Fruit fly (Drosophila melanogaster): ENCODE results near the gene Nepl5.

Nepl5 gene

DNA sequence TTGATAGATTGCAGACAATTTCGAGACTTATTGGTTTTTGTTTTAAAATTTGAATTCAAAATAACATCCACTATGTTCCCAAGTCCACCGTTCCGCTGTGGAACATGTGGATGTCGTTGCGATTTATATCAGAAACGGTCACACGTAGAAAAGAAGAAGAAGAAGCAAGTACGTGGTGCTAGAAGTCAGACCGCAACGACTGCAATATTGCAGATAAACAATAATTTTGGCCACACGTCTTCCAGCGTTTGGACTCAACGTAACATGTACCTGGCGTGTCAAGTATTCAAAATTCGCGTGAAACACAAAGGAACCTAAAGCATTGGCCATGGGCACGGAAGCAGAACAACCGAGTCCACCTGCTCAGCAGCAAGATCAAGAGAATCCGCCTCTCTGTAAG lies 43.1 kb downstream of the Nepl5 start, which contains the start of gene Fic (continued):
- no peak for TF ChIP-seq CG6689 (GFP tag; IDR thresholded peaks at IDR 0.05)
- TF ChIP-seq slp2 (GFP tag; optimal IDR thresholded peaks at IDR 0.05): no peak
- no peak for TF ChIP-seq ken (GFP tag; IDR thresholded peaks at IDR 0.05)
- TF ChIP-seq CG31441 (GFP tag; IDR thresholded peaks at IDR 0.05): no peak
- no peak for TF ChIP-seq CkIIα-i1 (GFP tag; IDR thresholded peaks at IDR 0.05)
- TF ChIP-seq gce (GFP tag; IDR thresholded peaks at IDR 0.05): no peak
- no peak for TF ChIP-seq CG7839 (tag; optimal IDR thresholded peaks at IDR 0.05)
- no peak for TF ChIP-seq pho (GFP tag; optimal IDR thresholded peaks at IDR 0.05)
- no peak for TF ChIP-seq CG8290 (GFP tag; optimal IDR thresholded peaks at IDR 0.05)
- TF ChIP-seq CG8290 (tag; optimal IDR thresholded peaks at IDR 0.05): no peak
- no peak for TF ChIP-seq CG3163 (GFP tag; optimal IDR thresholded peaks at IDR 0.05)
- TF ChIP-seq CG10267 (tag; optimal IDR thresholded peaks at IDR 0.05): no peak
- no peak for TF ChIP-seq CG10979 (tag; optimal IDR thresholded peaks at IDR 0.05)
- TF ChIP-seq Lhr (GFP tag; optimal IDR thresholded peaks at IDR 0.05): no peak
- TF ChIP-seq CG4730 (GFP tag; IDR thresholded peaks at IDR 0.05): no peak
- TF ChIP-seq dm (GFP tag; optimal IDR thresholded peaks at IDR 0.05): peak; percentile 32
- TF ChIP-seq CG7786 (GFP tag; optimal IDR thresholded peaks at IDR 0.05): no peak
- no peak for TF ChIP-seq gsb (GFP tag; IDR thresholded peaks at IDR 0.05)
- TF ChIP-seq CG10565 (GFP tag; optimal IDR thresholded peaks at IDR 0.05): no peak
- TF ChIP-seq CG10366 (GFP tag; IDR thresholded peaks at IDR 0.05): no peak
- no peak for TF ChIP-seq pum (GFP tag; optimal IDR thresholded peaks at IDR 0.05)
- no peak for TF ChIP-seq NC2α (GFP tag; optimal IDR thresholded peaks at IDR 0.05)
- no peak for TF ChIP-seq CG17568 (GFP tag; optimal IDR thresholded peaks at IDR 0.05)
- no peak for TF ChIP-seq CG2678 (tag; optimal IDR thresholded peaks at IDR 0.05)
- no peak for TF ChIP-seq CG10274 (GFP tag; optimal IDR thresholded peaks at IDR 0.05)
- no peak for TF ChIP-seq sna (GFP tag; IDR thresholded peaks at IDR 0.05; ENCODE audit: partially characterized antibody)
- no peak for TF ChIP-seq Myb (GFP tag; optimal IDR thresholded peaks at IDR 0.05)
- no peak for TF ChIP-seq kni (GFP tag; optimal IDR thresholded peaks at IDR 0.05)
- no peak for TF ChIP-seq CG11085 (GFP tag; IDR thresholded peaks at IDR 0.05)
- no peak for TF ChIP-seq unc-4 (GFP tag; IDR thresholded peaks at IDR 0.05; ENCODE audit: partially characterized antibody)
- no peak for TF ChIP-seq CG6272 (GFP tag; IDR thresholded peaks at IDR 0.05)
- no peak for TF ChIP-seq sd (tag; optimal IDR thresholded peaks at IDR 0.05)
- TF ChIP-seq zf30C (GFP tag; optimal IDR thresholded peaks at IDR 0.05): no peak
- TF ChIP-seq Stat92E (GFP tag; optimal IDR thresholded peaks at IDR 0.05): no peak
- TF ChIP-seq dmrt99B (tag; optimal IDR thresholded peaks at IDR 0.05): no peak
- TF ChIP-seq CG13287 (GFP tag; IDR thresholded peaks at IDR 0.05; ENCODE audit: partially characterized antibody): peak; percentile 58; the same call in 1 of the 2 replicates
- no peak for TF ChIP-seq Doc2 (GFP tag; IDR thresholded peaks at IDR 0.05)
- TF ChIP-seq CG11398 (GFP tag; optimal IDR thresholded peaks at IDR 0.05): no peak
- peak; percentile 25 for TF ChIP-seq CG9437 (GFP tag; optimal IDR thresholded peaks at IDR 0.05)
- no peak for TF ChIP-seq CG33213 (GFP tag; optimal IDR thresholded peaks at IDR 0.05)
- no peak for TF ChIP-seq wdn (GFP tag; IDR thresholded peaks at IDR 0.05)
- TF ChIP-seq CG9817 (tag; optimal IDR thresholded peaks at IDR 0.05): no peak
- no peak for TF ChIP-seq CG11723 (GFP tag; optimal IDR thresholded peaks at IDR 0.05)
- TF ChIP-seq Neu2 (GFP tag; optimal IDR thresholded peaks at IDR 0.05; ENCODE audit: borderline replicate concordance): no peak
- TF ChIP-seq CG15073 (GFP tag; optimal IDR thresholded peaks at IDR 0.05): no peak
- TF ChIP-seq tna (GFP tag; IDR thresholded peaks at IDR 0.05; ENCODE audit: partially characterized antibody): peak; percentile 28; the same call in 1 of the 2 replicates
- TF ChIP-seq zfh2 (GFP tag; optimal IDR thresholded peaks at IDR 0.05): no peak
- TF ChIP-seq CG7271 (tag; optimal IDR thresholded peaks at IDR 0.05): no peak
- peak; percentile 87 for TF ChIP-seq stwl (tag; optimal IDR thresholded peaks at IDR 0.05)
- peak; percentile 69; the same call in 2 of the 4 replicates for TF ChIP-seq chinmo (GFP tag; IDR thresholded peaks at IDR 0.05; ENCODE audit: partially characterized antibody)
- no peak for TF ChIP-seq CG18599 (GFP tag; optimal IDR thresholded peaks at IDR 0.05)

Measured in whole organism, embryonic.